Worm (Caenorhabditis elegans): ENCODE data around the gene acr-9.

DNA sequence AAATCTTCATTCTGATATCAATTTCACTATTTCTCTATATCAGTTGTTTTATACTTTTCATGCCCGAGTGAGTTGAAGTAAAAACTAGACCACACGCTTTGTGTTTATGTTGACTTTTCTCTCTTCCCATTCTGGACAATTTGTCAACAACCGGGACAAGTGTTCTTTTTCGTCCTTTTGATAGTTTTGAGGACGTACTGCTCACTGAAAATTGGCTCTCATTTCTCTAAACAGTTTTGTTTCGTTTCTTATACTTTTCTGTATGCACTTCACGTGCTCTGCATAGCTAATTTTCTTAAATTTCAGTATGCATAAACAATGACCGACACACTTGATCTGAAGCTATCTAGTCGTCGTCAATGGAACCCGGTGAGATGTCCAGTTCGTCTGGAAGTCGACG, 41.0 kb upstream of the acr-9 start, which contains the start of gene adm-2:
- TF ChIP-seq tbx-2 (tag; optimal IDR thresholded peaks at IDR 0.05), result no peak
- no peak for TF ChIP-seq tbx-7 (tag; optimal IDR thresholded peaks at IDR 0.05)
- TF ChIP-seq pqm-1 (tag; optimal IDR thresholded peaks at IDR 0.05), result no peak
- TF ChIP-seq madf-2 (tag; optimal IDR thresholded peaks at IDR 0.05), result no peak
- no peak for TF ChIP-seq K02D7.2 (tag; optimal IDR thresholded peaks at IDR 0.05)
- no peak for TF ChIP-seq ama-1 (optimal IDR thresholded peaks at IDR 0.05)
- no peak for TF ChIP-seq zip-5 (tag; optimal IDR thresholded peaks at IDR 0.05)
- no peak for TF ChIP-seq K09A11.1 (tag; optimal IDR thresholded peaks at IDR 0.05; ENCODE audit: insufficient read depth)
- no peak for TF ChIP-seq ceh-9 (tag; optimal IDR thresholded peaks at IDR 0.05)
